Fruit fly (Drosophila melanogaster): ENCODE measurements around the gene CG7560.

CG7560 gene

DNA sequence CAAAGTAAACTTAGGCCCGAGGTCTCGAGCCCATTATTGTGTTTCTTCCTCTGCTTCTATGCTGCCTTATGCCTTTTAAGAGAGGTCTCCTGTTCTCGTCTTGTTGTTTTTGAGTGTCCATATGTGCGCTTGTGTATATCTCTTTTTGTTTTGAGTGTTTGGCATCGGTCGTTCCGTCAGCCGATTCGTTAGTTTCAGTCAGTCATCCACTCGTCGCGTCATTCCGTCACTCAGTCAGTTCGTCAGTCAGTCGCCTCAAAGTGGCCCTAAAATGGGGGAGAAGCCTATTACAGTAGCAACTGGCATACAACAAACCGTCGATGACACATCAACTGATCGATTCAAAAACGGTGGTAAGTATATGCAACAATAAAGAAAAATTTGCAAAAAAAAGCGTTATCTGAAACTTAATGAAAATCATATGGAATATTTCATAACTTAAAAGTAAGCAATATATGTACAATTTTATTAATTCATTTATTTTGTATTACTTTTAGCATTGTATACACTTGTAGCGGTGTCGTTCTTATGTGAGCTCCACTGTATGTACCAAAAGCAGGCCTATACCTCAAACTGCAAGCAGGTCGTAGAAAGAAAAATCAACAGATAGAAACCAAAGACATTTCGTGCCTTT is 6.8 kb upstream of the CG7560 start (continued):
- peak; percentile 17 for TF ChIP-seq CG34376 (GFP tag; optimal IDR thresholded peaks at IDR 0.05)
- TF ChIP-seq danr (GFP tag; IDR thresholded peaks at IDR 0.05) = peak; percentile 96
- peak; percentile 56 for TF ChIP-seq pb (GFP tag; optimal IDR thresholded peaks at IDR 0.05)
- peak; percentile 97 for TF ChIP-seq fd96Cb (tag; optimal IDR thresholded peaks at IDR 0.05)
- peak; percentile 82 for TF ChIP-seq CG6683 (GFP tag; optimal IDR thresholded peaks at IDR 0.05)
- peak; percentile 97 for TF ChIP-seq Aef1 (GFP tag; IDR thresholded peaks at IDR 0.05)
- TF ChIP-seq CG3163 (GFP tag; optimal IDR thresholded peaks at IDR 0.05) = peak; percentile 82
- TF ChIP-seq dpn (GFP tag; optimal IDR thresholded peaks at IDR 0.05) = peak; percentile 84 to 91
- TF ChIP-seq YL-1 (GFP tag; optimal IDR thresholded peaks at IDR 0.05) = peak; percentile 58
- TF ChIP-seq lov (optimal IDR thresholded peaks at IDR 0.05) = peak; percentile 38
- peak; percentile 67; the same call in 1 of the 3 replicates for TF ChIP-seq lov (GFP tag; IDR thresholded peaks at IDR 0.05)
- TF ChIP-seq CG9932 (GFP tag; IDR thresholded peaks at IDR 0.05) = peak; percentile 93
- peak; percentile 90 for TF ChIP-seq bcd (GFP tag; optimal IDR thresholded peaks at IDR 0.05)
- TF ChIP-seq Ravus (GFP tag; IDR thresholded peaks at IDR 0.05) = peak; percentile 89
- peak; percentile 64 for TF ChIP-seq her (GFP tag; optimal IDR thresholded peaks at IDR 0.05)
- TF ChIP-seq Pdp1 (GFP tag; optimal IDR thresholded peaks at IDR 0.05) = peak; percentile 78 to 86
- TF ChIP-seq gcm2 (GFP tag; optimal IDR thresholded peaks at IDR 0.05) = no peak
- TF ChIP-seq CG10979 (tag; optimal IDR thresholded peaks at IDR 0.05) = peak; percentile 98
- TF ChIP-seq ftz-f1 (GFP tag; optimal IDR thresholded peaks at IDR 0.05) = no peak
- peak; percentile 96 for TF ChIP-seq CG2678 (tag; optimal IDR thresholded peaks at IDR 0.05)
- TF ChIP-seq CG31365 (tag; optimal IDR thresholded peaks at IDR 0.05) = peak; percentile 67
- TF ChIP-seq insv (GFP tag; optimal IDR thresholded peaks at IDR 0.05) = peak; percentile 24 to 61
- peak; percentile 98 for TF ChIP-seq Ptx1 (GFP tag; IDR thresholded peaks at IDR 0.05)
- TF ChIP-seq CG31388 (GFP tag; optimal IDR thresholded peaks at IDR 0.05) = peak; percentile 80
- TF ChIP-seq CG34224 (GFP tag; IDR thresholded peaks at IDR 0.05; ENCODE audit: partially characterized antibody) = no peak
- TF ChIP-seq gsb-n (tag; optimal IDR thresholded peaks at IDR 0.05) = peak; percentile 93
- TF ChIP-seq eyg (GFP tag; optimal IDR thresholded peaks at IDR 0.05) = peak; percentile 32
- no peak for TF ChIP-seq Lpt (GFP tag; optimal IDR thresholded peaks at IDR 0.05)
- TF ChIP-seq CG32772 (GFP tag; IDR thresholded peaks at IDR 0.05) = peak; percentile 91
- TF ChIP-seq zen2 (GFP tag; IDR thresholded peaks at IDR 0.05; ENCODE audit: partially characterized antibody) = no peak
- TF ChIP-seq luna (GFP tag; optimal IDR thresholded peaks at IDR 0.05) = no peak
- TF ChIP-seq MTF-1 (GFP tag; optimal IDR thresholded peaks at IDR 0.05; ENCODE audit: borderline replicate concordance) = peak; percentile 84
- peak; percentile 48 for TF ChIP-seq CG18011 (GFP tag; optimal IDR thresholded peaks at IDR 0.05)
- TF ChIP-seq odd (GFP tag; optimal IDR thresholded peaks at IDR 0.05) = peak; percentile 85
- TF ChIP-seq NfI (GFP tag; optimal IDR thresholded peaks at IDR 0.05) = peak; percentile 88
- peak; percentile 93 for TF ChIP-seq Mrtf (GFP tag; IDR thresholded peaks at IDR 0.05)
- peak; percentile 31 for TF ChIP-seq abd-A (tag; optimal IDR thresholded peaks at IDR 0.05)
- TF ChIP-seq CG12769 (tag; optimal IDR thresholded peaks at IDR 0.05) = peak; percentile 94
- TF ChIP-seq CG2875 (GFP tag; optimal IDR thresholded peaks at IDR 0.05) = peak; percentile 80
- TF ChIP-seq CG13287 (GFP tag; IDR thresholded peaks at IDR 0.05; ENCODE audit: partially characterized antibody) = no peak
- TF ChIP-seq gt (GFP tag; IDR thresholded peaks at IDR 0.05) = peak; percentile 82; the same call in 1 of the 2 replicates
- TF ChIP-seq C15 (GFP tag; IDR thresholded peaks at IDR 0.05) = peak; percentile 76; the same call in 2 of the 3 replicates
- TF ChIP-seq CG6254 (GFP tag; optimal IDR thresholded peaks at IDR 0.05) = peak; percentile 91
- TF ChIP-seq Eip74EF (GFP tag; optimal IDR thresholded peaks at IDR 0.05) = peak in 1 of 2 experiments; percentile 93
- peak; percentile 88 for TF ChIP-seq Awh (GFP tag; IDR thresholded peaks at IDR 0.05)
- peak; percentile 44 for TF ChIP-seq Sry-β (GFP tag; optimal IDR thresholded peaks at IDR 0.05)
- TF ChIP-seq bigmax (GFP tag; optimal IDR thresholded peaks at IDR 0.05) = no peak
- peak; percentile 90 for TF ChIP-seq CG4328 (GFP tag; optimal IDR thresholded peaks at IDR 0.05)
- TF ChIP-seq CG17829 (tag; optimal IDR thresholded peaks at IDR 0.05) = peak; percentile 96
